Fruit fly (Drosophila melanogaster) whole organism, prepupa: ENCODE measurements around the gene Mkp3.

ENCODE experiments used
- CG11294 ChIP-seq: fragments of 200-800 bp; sonication (Bioruptor generic); IDR thresholded peaks from 2 replicates; pipeline ENCODE4 v1.3.6; 2022; ENCODE audit warnings: missing biosample characterization, missing genetic modification characterization
- CG11902 ChIP-seq: fragments of 200-800 bp; sonication (Bioruptor generic); optimal IDR thresholded peaks from 3 replicates; lab custom pipeline; 2016; ENCODE audit warnings: missing biosample characterization, missing genetic modification characterization
- CG16779 ChIP-seq: fragments of 200-800 bp; sonication (Bioruptor generic); optimal IDR thresholded peaks from 3 replicates; lab custom pipeline; 2017; ENCODE audit warnings: missing biosample characterization, mild to moderate bottlenecking, missing genetic modification characterization
- Eip78C ChIP-seq: fragments of 200-800 bp; sonication (Bioruptor generic); peaks from one replicate; lab custom pipeline; 2016; ENCODE audit warnings: missing biosample characterization, missing genetic modification characterization
- Ets21C ChIP-seq: fragments of 200-800 bp; sonication (Bioruptor generic); optimal IDR thresholded peaks from 3 replicates; lab custom pipeline; 2016; ENCODE audit warnings: missing biosample characterization, missing genetic modification characterization
- OdsH ChIP-seq: fragments of 200-800 bp; sonication (Bioruptor generic); optimal IDR thresholded peaks from 3 replicates; lab custom pipeline; 2016; ENCODE audit warnings: missing biosample characterization, missing genetic modification characterization
- dac ChIP-seq: fragments of 200-800 bp; sonication (Bioruptor generic); optimal IDR thresholded peaks from 2 replicates; lab custom pipeline; 2017; ENCODE audit warnings: missing biosample characterization, mild to moderate bottlenecking, missing genetic modification characterization
- lz ChIP-seq: fragments of 200-800 bp; sonication (Bioruptor generic); optimal IDR thresholded peaks from 3 replicates; lab custom pipeline; 2016; ENCODE audit warnings: missing biosample characterization, missing genetic modification characterization

dm6 chr3L:19080926-19081700 is 5.1 kb downstream of the Mkp3 start:
- TF ChIP-seq OdsH (no peak), Ets21C (no peak), lz (GFP tag; lab: Kevin White, UChicago) (no peak), CG16779 (tag; lab: Kevin White, UChicago) (no peak), dac (GFP tag; lab: Kevin White, UChicago) (no peak), CG11294 (GFP tag; lab: Robert Waterston, UW) (no peak; the same call in 1 of the 2 replicates), Eip78C (GFP tag; lab: Kevin White, UChicago) (peak; percentile 71), CG11902 (GFP tag; lab: Kevin White, UChicago) (no peak)
